Fruit fly (Drosophila melanogaster) whole organism, embryonic: ENCODE data around the gene RhoGAP93B.

Source experiments
- CG10431 ChIP-seq: fragments of 200-800 bp; sonication (Bioruptor generic); optimal IDR thresholded peaks from 3 replicates; lab custom pipeline; 2018; ENCODE audit warnings: missing biosample characterization, mild to moderate bottlenecking, missing genetic modification characterization
- CG11247 ChIP-seq: fragments of 200-800 bp; sonication (Bioruptor generic); IDR thresholded peaks from 2 replicates; pipeline ENCODE4 v1.3.6; 2022; ENCODE audit warnings: missing biosample characterization, missing genetic modification characterization
- CG12071 ChIP-seq: fragments of 200-800 bp; sonication (Bioruptor generic); optimal IDR thresholded peaks from 3 replicates; lab custom pipeline; 2018; ENCODE audit warnings: missing biosample characterization, mild to moderate bottlenecking, missing genetic modification characterization
- CG12104 ChIP-seq: fragments of 200-800 bp; sonication (Bioruptor generic); optimal IDR thresholded peaks from 3 replicates; lab custom pipeline; 2016; ENCODE audit warnings: missing biosample characterization, missing genetic modification characterization
- CG1233 ChIP-seq: fragments of 200-800 bp; sonication (Bioruptor generic); optimal IDR thresholded peaks from 4 replicates; lab custom pipeline; 2018; ENCODE audit warnings: missing biosample characterization, mild to moderate bottlenecking, missing genetic modification characterization
- CG14014 ChIP-seq: fragments of 200-800 bp; sonication (Bioruptor generic); IDR thresholded peaks from 2 replicates; pipeline ENCODE4 v1.3.6; 2022; ENCODE audit warnings: missing biosample characterization, missing genetic modification characterization
- CG14441 ChIP-seq: fragments of 200-800 bp; sonication (Bioruptor generic); IDR thresholded peaks from 2 replicates; pipeline ENCODE4 v1.3.6; 2022; ENCODE audit warnings: missing biosample characterization, missing genetic modification characterization
- CG15073 ChIP-seq: fragments of 200-800 bp; sonication (Bioruptor generic); optimal IDR thresholded peaks from 2 replicates; lab custom pipeline; 2016; ENCODE audit warnings: missing biosample characterization, missing genetic modification characterization
- CG1647 ChIP-seq: fragments of 200-800 bp; sonication (Bioruptor generic); optimal IDR thresholded peaks from 3 replicates; lab custom pipeline; 2016; ENCODE audit warnings: missing biosample characterization, missing genetic modification characterization
- CG2199 ChIP-seq: fragments of 200-800 bp; sonication (Bioruptor generic); IDR thresholded peaks from 3 replicates; pipeline ENCODE4 v1.3.6; 2022; ENCODE audit warnings: missing biosample characterization, missing genetic modification characterization
- CG31224 ChIP-seq: fragments of 200-800 bp; sonication (Bioruptor generic); IDR thresholded peaks from 2 replicates; pipeline ENCODE4 v1.3.6; 2022; ENCODE audit warnings: missing biosample characterization, missing genetic modification characterization
- CG31365 ChIP-seq: fragments of 200-800 bp; sonication (Bioruptor generic); optimal IDR thresholded peaks from 2 replicates; lab custom pipeline; 2018; ENCODE audit warnings: missing biosample characterization, mild to moderate bottlenecking, missing genetic modification characterization
- CG32532 ChIP-seq: fragments of 200-800 bp; sonication (Bioruptor generic); IDR thresholded peaks from 2 replicates; pipeline ENCODE4 v1.3.6; 2022; ENCODE audit warnings: missing biosample characterization, missing genetic modification characterization
- CG34224 ChIP-seq: fragments of 200-800 bp; sonication (Bioruptor generic); IDR thresholded peaks from 3 replicates; pipeline ENCODE4 v1.3.6; 2022; ENCODE audit warnings: missing biosample characterization, missing genetic modification characterization; ENCODE audit not compliant: partially characterized antibody
- CG34376 ChIP-seq: fragments of 200-800 bp; sonication (Bioruptor generic); optimal IDR thresholded peaks from 2 replicates; lab custom pipeline; 2018; ENCODE audit warnings: missing biosample characterization, mild to moderate bottlenecking, missing genetic modification characterization
- CG3847 ChIP-seq: fragments of 200-800 bp; sonication (Bioruptor generic); IDR thresholded peaks from 2 replicates; pipeline ENCODE4 v1.3.6; 2022; ENCODE audit warnings: missing biosample characterization, missing genetic modification characterization
- CG4820 ChIP-seq: fragments of 200-800 bp; sonication (Bioruptor generic); optimal IDR thresholded peaks from 3 replicates; lab custom pipeline; 2016; ENCODE audit warnings: missing biosample characterization, missing genetic modification characterization
- CG6272 ChIP-seq: fragments of 200-800 bp; sonication (Bioruptor generic); IDR thresholded peaks from 2 replicates; pipeline ENCODE4 v1.3.6; 2022; ENCODE audit warnings: missing biosample characterization, missing genetic modification characterization
- CG8281 ChIP-seq: fragments of 200-800 bp; sonication (Bioruptor generic); optimal IDR thresholded peaks from 2 replicates; lab custom pipeline; 2018; ENCODE audit warnings: missing biosample characterization, mild to moderate bottlenecking, missing genetic modification characterization, moderate library complexity
- CG8290 ChIP-seq, 3 experiments: fragments of 200-800 bp; sonication (Bioruptor generic); optimal IDR thresholded peaks; 2 replicates each; lab custom pipeline; 2016 to 2019; ENCODE audit warnings: missing biosample characterization in 3 of 3, missing genetic modification characterization in 3 of 3, mild to moderate bottlenecking in 2 of 3, moderate library complexity in 1 of 3
- CG9437 ChIP-seq: fragments of 200-800 bp; sonication (Bioruptor generic); optimal IDR thresholded peaks from 2 replicates; lab custom pipeline; 2018; ENCODE audit warnings: missing biosample characterization, mild to moderate bottlenecking, missing genetic modification characterization
- CG9797 ChIP-seq: fragments of 200-800 bp; sonication (Bioruptor generic); optimal IDR thresholded peaks from 3 replicates; lab custom pipeline; 2018; ENCODE audit warnings: missing biosample characterization, mild to moderate bottlenecking, missing genetic modification characterization
- D ChIP-seq, 2 experiments: fragments of 200-800 bp in 1 of 2; fragments of >200 bp in 1 of 2; sonication (Bioruptor generic) in 1 of 2; optimal IDR thresholded peaks; 2 replicates in 1 of 2; 3 replicates in 1 of 2; lab custom pipeline; 2017; ENCODE audit warnings: mild to moderate bottlenecking in 1 of 2, missing biosample characterization in 1 of 2, missing genetic modification characterization in 1 of 2, missing genetic modification reagents in 1 of 2
- D19B ChIP-seq: fragments of 200-800 bp; sonication (Bioruptor generic); optimal IDR thresholded peaks from 2 replicates; lab custom pipeline; 2017; ENCODE audit warnings: missing biosample characterization, mild to moderate bottlenecking, missing genetic modification characterization
- E2f2 ChIP-seq: fragments of 200-800 bp; sonication (Bioruptor generic); IDR thresholded peaks from 2 replicates; pipeline ENCODE4 v1.3.6; 2022; ENCODE audit warnings: missing biosample characterization, missing genetic modification characterization
- ERR ChIP-seq: fragments of 200-800 bp; sonication (Bioruptor generic); optimal IDR thresholded peaks from 2 replicates; lab custom pipeline; 2016; ENCODE audit warnings: missing biosample characterization, missing genetic modification characterization
- HLH3B ChIP-seq: fragments of 200-800 bp; sonication (Bioruptor generic); IDR thresholded peaks from 2 replicates; pipeline ENCODE4 v1.3.6; 2022; ENCODE audit warnings: missing biosample characterization, missing genetic modification characterization
- Med ChIP-seq: fragments of 200-800 bp; sonication (Bioruptor generic); peaks from one replicate; lab custom pipeline; 2016; ENCODE audit warnings: missing biosample characterization, missing genetic modification characterization, mild to moderate bottlenecking, inconsistent platforms, moderate library complexity
- NC2α ChIP-seq: fragments of 200-800 bp; sonication (Bioruptor generic); optimal IDR thresholded peaks from 2 replicates; lab custom pipeline; 2016; ENCODE audit warnings: missing biosample characterization, missing genetic modification characterization
- Trl ChIP-seq, 3 experiments: fragments of >200 bp in 2 of 3; fragments of 200-800 bp in 1 of 3; sonication (Bioruptor generic) in 1 of 3; optimal IDR thresholded peaks; 2 replicates in 1 of 3; 3 replicates in 2 of 3; lab custom pipeline; 2016 to 2017; ENCODE audit warnings: missing biosample characterization in 1 of 3, missing genetic modification characterization in 1 of 3
- aop ChIP-seq: fragments of 200-800 bp; sonication (Bioruptor generic); IDR thresholded peaks from 2 replicates; pipeline ENCODE4 v1.3.6; 2022; ENCODE audit warnings: missing biosample characterization, missing genetic modification characterization
- ara ChIP-seq: fragments of 200-800 bp; sonication (Bioruptor generic); IDR thresholded peaks from 2 replicates; pipeline ENCODE4 v1.3.6; 2022; ENCODE audit warnings: missing biosample characterization, missing genetic modification characterization
- ato ChIP-seq: fragments of 200-800 bp; sonication (Bioruptor generic); IDR thresholded peaks from 2 replicates; pipeline ENCODE4 v1.3.6; 2022; ENCODE audit warnings: missing biosample characterization, missing genetic modification characterization; ENCODE audit not compliant: partially characterized antibody
- danr ChIP-seq: fragments of 200-800 bp; sonication (Bioruptor generic); IDR thresholded peaks from 2 replicates; pipeline ENCODE4 v1.3.6; 2022; ENCODE audit warnings: missing biosample characterization, missing genetic modification characterization
- dmrt99B ChIP-seq: fragments of 200-800 bp; sonication (Bioruptor generic); optimal IDR thresholded peaks from 2 replicates; lab custom pipeline; 2018; ENCODE audit warnings: missing biosample characterization, mild to moderate bottlenecking, missing genetic modification characterization, moderate library complexity
- gce ChIP-seq: fragments of 200-800 bp; sonication (Bioruptor generic); IDR thresholded peaks from 3 replicates; pipeline ENCODE4 v1.3.6; 2022; ENCODE audit warnings: missing biosample characterization, missing genetic modification characterization
- gfzf ChIP-seq: fragments of 200-800 bp; sonication (Bioruptor generic); optimal IDR thresholded peaks from 2 replicates; lab custom pipeline; 2016; ENCODE audit warnings: missing biosample characterization, mild to moderate bottlenecking, missing genetic modification characterization, moderate library complexity
- gsb-n ChIP-seq: fragments of 200-800 bp; sonication (Bioruptor generic); optimal IDR thresholded peaks from 3 replicates; lab custom pipeline; 2018; ENCODE audit warnings: missing biosample characterization, mild to moderate bottlenecking, missing genetic modification characterization
- her ChIP-seq: fragments of 200-800 bp; sonication (Bioruptor generic); optimal IDR thresholded peaks from 2 replicates; lab custom pipeline; 2016; ENCODE audit warnings: missing biosample characterization, missing genetic modification characterization
- nmo ChIP-seq: fragments of 200-800 bp; sonication (Bioruptor generic); optimal IDR thresholded peaks from 2 replicates; lab custom pipeline; 2018; ENCODE audit warnings: missing biosample characterization, mild to moderate bottlenecking, missing genetic modification characterization, moderate library complexity
- nom ChIP-seq: fragments of 200-800 bp; sonication (Bioruptor generic); optimal IDR thresholded peaks from 2 replicates; lab custom pipeline; 2017; ENCODE audit warnings: missing biosample characterization, missing genetic modification characterization, mild to moderate bottlenecking, moderate library complexity, missing genetic modification reagents
- oc ChIP-seq: fragments of 200-800 bp; sonication (Bioruptor generic); optimal IDR thresholded peaks from 2 replicates; lab custom pipeline; 2018; ENCODE audit warnings: missing biosample characterization, mild to moderate bottlenecking, missing genetic modification characterization, moderate library complexity
- org-1 ChIP-seq: fragments of 200-800 bp; sonication (Bioruptor generic); optimal IDR thresholded peaks from 2 replicates; lab custom pipeline; 2017; ENCODE audit warnings: missing biosample characterization, missing genetic modification characterization
- prd ChIP-seq, 3 experiments: fragments of >200 bp in 2 of 3; fragments of 200-800 bp in 1 of 3; sonication (Bioruptor generic) in 1 of 3; optimal IDR thresholded peaks in 2 of 3; IDR thresholded peaks in 1 of 3; 2 replicates in 2 of 3; 3 replicates in 1 of 3; pipeline versions ENCODE4 v1.3.6 to Lab custom; 2017 to 2022; ENCODE audit warnings: missing biosample characterization in 1 of 3, missing genetic modification characterization in 1 of 3
- pum ChIP-seq: fragments of 200-800 bp; sonication (Bioruptor generic); optimal IDR thresholded peaks from 2 replicates; lab custom pipeline; 2016; ENCODE audit warnings: missing biosample characterization, missing genetic modification characterization
- row ChIP-seq: fragments of 200-800 bp; sonication (Bioruptor generic); IDR thresholded peaks from 3 replicates; pipeline ENCODE4 v1.3.6; 2022; ENCODE audit warnings: missing biosample characterization, missing genetic modification characterization
- so ChIP-seq: fragments of 200-800 bp; sonication (Bioruptor generic); IDR thresholded peaks from 3 replicates; pipeline ENCODE4 v1.3.6; 2022; ENCODE audit warnings: missing biosample characterization, missing genetic modification characterization
- trh ChIP-seq: fragments of 200-800 bp; sonication (Bioruptor generic); optimal IDR thresholded peaks from 2 replicates; lab custom pipeline; 2016; ENCODE audit warnings: missing biosample characterization, missing genetic modification characterization
- twi ChIP-seq: fragments of 200-800 bp; optimal IDR thresholded peaks from 2 replicates; lab custom pipeline; 2019; ENCODE audit warnings: missing biosample characterization, mild to moderate bottlenecking, missing genetic modification characterization, moderate library complexity
- zen ChIP-seq: fragments of 200-800 bp; sonication (Bioruptor generic); optimal IDR thresholded peaks from 3 replicates; lab custom pipeline; 2018; ENCODE audit warnings: missing biosample characterization, mild to moderate bottlenecking, missing genetic modification characterization, moderate library complexity

The RhoGAP93B gene

DNA sequence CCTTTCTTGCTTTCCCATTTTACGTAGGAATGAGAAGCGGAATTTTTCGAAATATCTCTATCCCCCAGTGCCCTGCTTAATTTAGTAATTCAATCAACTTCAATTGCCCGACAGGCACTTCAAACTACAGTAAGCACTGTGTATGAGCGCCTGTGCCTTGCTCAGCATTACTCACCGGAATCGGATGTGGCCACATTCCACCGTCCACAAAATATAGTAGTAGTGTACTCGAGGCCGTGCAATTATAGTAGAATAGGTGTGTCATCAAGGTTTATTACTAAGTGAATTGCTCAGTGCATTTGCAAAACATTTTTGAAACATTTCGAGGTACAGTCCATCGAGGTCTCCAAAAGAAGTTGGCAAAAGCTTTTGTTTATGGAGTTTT is 31.9 kb downstream of the RhoGAP93B start (continued):
- TF ChIP-seq CG9437 (GFP tag; lab: Kevin White, UChicago) (no peak), CG1647 (GFP tag; lab: Kevin White, UChicago) (no peak), pum (GFP tag; lab: Kevin White, UChicago) (no peak), CG4820 (GFP tag; lab: Kevin White, UChicago) (no peak), CG12071 (GFP tag; lab: Kevin White, UChicago) (no peak), ERR (GFP tag; lab: Kevin White, UChicago) (no peak), nmo (GFP tag; lab: Kevin White, UChicago) (no peak), HLH3B (GFP tag; lab: Robert Waterston, UW) (0 out of 2 replicates have a peak, but pooled peaks have one; percentile 21), CG10431 (GFP tag; lab: Kevin White, UChicago) (no peak), Trl (optimal IDR thresholded peaks at IDR 0.05; lab: Kevin White, UChicago) (peak in 1 of 2 experiments; percentile 31), Trl (GFP tag; optimal IDR thresholded peaks at IDR 0.05; lab: Kevin White, UChicago) (no peak), CG32532 (GFP tag; lab: Robert Waterston, UW) (peak; percentile 24; the same call in 1 of the 2 replicates), trh (GFP tag; lab: Kevin White, UChicago) (no peak), CG8281 (tag; lab: Kevin White, UChicago) (no peak), so (no peak), CG6272 (GFP tag; lab: Robert Waterston, UW) (no peak), aop (GFP tag; lab: Robert Waterston, UW) (no peak), org-1 (GFP tag; lab: Kevin White, UChicago) (no peak), her (GFP tag; lab: Kevin White, UChicago) (peak; percentile 12), Med (GFP tag; lab: Kevin White, UChicago) (peak; percentile 87), row (GFP tag; lab: Robert Waterston, UW) (peak; percentile 40; the same call in 2 of the 3 replicates), CG14014 (GFP tag; lab: Robert Waterston, UW) (peak; percentile 28; the same call in 1 of the 2 replicates), CG2199 (GFP tag; lab: Robert Waterston, UW) (peak; percentile 62; the same call in 1 of the 3 replicates), D19B (GFP tag; lab: Kevin White, UChicago) (no peak), prd (optimal IDR thresholded peaks at IDR 0.05; lab: Kevin White, UChicago) (no peak), prd (GFP tag; IDR thresholded peaks at IDR 0.05; lab: Robert Waterston, UW) (0 out of 3 replicates have a peak, but pooled peaks have one; percentile 14), CG14441 (no peak; the same call in 1 of the 2 replicates), danr (GFP tag; lab: Robert Waterston, UW) (no peak), gce (GFP tag; lab: Robert Waterston, UW) (no peak), ato (GFP tag; lab: Robert Waterston, UW) (no peak), ara (GFP tag; lab: Robert Waterston, UW) (no peak), CG31365 (no peak), CG9797 (no peak), CG12104 (no peak), oc (tag; lab: Kevin White, UChicago) (no peak), twi (tag; lab: Kevin White, UChicago) (no peak), CG15073 (GFP tag; lab: Kevin White, UChicago) (no peak), gsb-n (tag; lab: Kevin White, UChicago) (no peak), nom (GFP tag; lab: Kevin White, UChicago) (no peak), CG34224 (GFP tag; lab: Robert Waterston, UW) (no peak), CG34376 (GFP tag; lab: Kevin White, UChicago) (no peak), D (optimal IDR thresholded peaks at IDR 0.05; lab: Kevin White, UChicago) (no peak), D (GFP tag; optimal IDR thresholded peaks at IDR 0.05; lab: Kevin White, UChicago) (no peak), E2f2 (GFP tag; lab: Robert Waterston, UW) (no peak), NC2α (GFP tag; lab: Kevin White, UChicago) (no peak), CG1233 (GFP tag; lab: Kevin White, UChicago) (no peak), CG31224 (GFP tag; lab: Robert Waterston, UW) (no peak), zen (tag; lab: Kevin White, UChicago) (no peak), CG3847 (no peak), CG11247 (GFP tag; lab: Robert Waterston, UW) (no peak), CG8290 (GFP tag; optimal IDR thresholded peaks at IDR 0.05; lab: Kevin White, UChicago) (no peak), CG8290 (tag; optimal IDR thresholded peaks at IDR 0.05; lab: Kevin White, UChicago) (peak in 1 of 2 experiments; percentile 48), dmrt99B (tag; lab: Kevin White, UChicago) (no peak), gfzf (GFP tag; lab: Kevin White, UChicago) (no peak)
